Worm (Caenorhabditis elegans): ENCODE results near the gene F09F9.2.

F09F9.2 gene

DNA sequence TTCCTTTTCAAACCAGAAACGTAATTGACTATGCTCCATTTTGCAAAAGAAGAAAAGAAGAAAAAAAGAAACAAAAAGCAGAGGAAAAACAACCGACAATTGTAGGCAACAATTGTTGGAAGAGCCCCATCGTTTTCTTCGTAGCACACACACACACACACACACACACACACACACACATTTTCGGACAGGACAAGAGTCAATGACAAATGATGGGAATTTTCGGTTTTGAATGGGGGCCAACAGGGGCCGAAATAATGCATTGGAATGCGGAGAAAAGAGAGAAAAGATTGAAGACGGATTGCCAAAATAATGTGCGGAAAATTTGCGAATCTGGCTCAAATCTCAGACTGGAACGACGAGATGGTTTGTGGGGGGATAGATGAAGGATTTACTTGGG, 43.5 kb upstream of the F09F9.2 start:
- TF ChIP-seq ceh-20 (GFP tag; IDR thresholded peaks at IDR 0.05) (0 out of 2 replicates have a peak, but pooled peaks have one; percentile 24), zfp-3 (GFP tag; conservative IDR thresholded peaks at IDR 0.05) (no peak), dmd-8 (GFP tag; IDR thresholded peaks at IDR 0.05) (no peak), nhr-77 (tag; optimal IDR thresholded peaks at IDR 0.05) (no peak), mep-1 (tag; optimal IDR thresholded peaks at IDR 0.05) (peak; percentile 17), snpc-1.2 (GFP tag; IDR thresholded peaks at IDR 0.05) (no peak)

- TF ChIP-seq nhr-102 (tag; optimal IDR thresholded peaks at IDR 0.05) (no peak), unc-62 (GFP tag; optimal IDR thresholded peaks at IDR 0.05 in 1 of 2) (peak in 1 of 2 experiments; percentile 20), unc-62 (tag; optimal IDR thresholded peaks at IDR 0.05) (no peak)
Measured at ce11 chrX:4153343-4153742, 42.1 kb upstream of the F09F9.2 start, which contains the start of gene nck-1. Gene nck-1 (minus strand): TSS chrX:4153443.

ce11 chrX:4151206-4151605, 40.0 kb upstream of the F09F9.2 start:
- no peak for TF ChIP-seq lin-13 (GFP tag; optimal IDR thresholded peaks at IDR 0.05)
- TF ChIP-seq madf-9 (GFP tag; conservative IDR thresholded peaks at IDR 0.05): no peak
- TF ChIP-seq mxl-2 (GFP tag; conservative IDR thresholded peaks at IDR 0.05): no peak
- no peak for TF ChIP-seq lin-39 (tag; optimal IDR thresholded peaks at IDR 0.05)
- no peak for TF ChIP-seq snpc-1.2 (GFP tag; IDR thresholded peaks at IDR 0.05)
- TF ChIP-seq mep-1 (tag; optimal IDR thresholded peaks at IDR 0.05): no peak
- no peak for TF ChIP-seq dpl-1 (GFP tag; optimal IDR thresholded peaks at IDR 0.05)
- TF ChIP-seq nhr-28 (tag; optimal IDR thresholded peaks at IDR 0.05): peak; percentile 25
- no peak for TF ChIP-seq zip-2 (tag; optimal IDR thresholded peaks at IDR 0.05)
- TF ChIP-seq nhr-48 (tag; optimal IDR thresholded peaks at IDR 0.05): no peak
- TF ChIP-seq egl-43 (GFP tag; IDR thresholded peaks at IDR 0.05): 0 out of 2 replicates have a peak, but pooled peaks have one; percentile 53
- TF ChIP-seq zip-11 (GFP tag; IDR thresholded peaks at IDR 0.05): no peak
- TF ChIP-seq sdz-12 (GFP tag; optimal IDR thresholded peaks at IDR 0.05): no peak
- 0 out of 2 replicates have a peak, but pooled peaks have one; percentile 14 for TF ChIP-seq set-16 (GFP tag; IDR thresholded peaks at IDR 0.05)
- no peak for TF ChIP-seq zfp-2 (tag; optimal IDR thresholded peaks at IDR 0.05)
- no peak for TF ChIP-seq hmg-1.1 (GFP tag; IDR thresholded peaks at IDR 0.05)
- no peak for TF ChIP-seq lim-7 (GFP tag; IDR thresholded peaks at IDR 0.05)
- no peak for TF ChIP-seq zfp-3 (GFP tag; conservative IDR thresholded peaks at IDR 0.05)
- no peak for TF ChIP-seq unc-130 (GFP tag; optimal IDR thresholded peaks at IDR 0.05)
- TF ChIP-seq ZK546.5 (tag; optimal IDR thresholded peaks at IDR 0.05): no peak
- TF ChIP-seq lin-15B (tag; optimal IDR thresholded peaks at IDR 0.05): no peak
- TF ChIP-seq aly-2 (tag; optimal IDR thresholded peaks at IDR 0.05): no peak
- no peak for TF ChIP-seq ama-1 (optimal IDR thresholded peaks at IDR 0.05)
- TF ChIP-seq mdt-29 (GFP tag; IDR thresholded peaks at IDR 0.05): no peak
- no peak for TF ChIP-seq ceh-62 (tag; optimal IDR thresholded peaks at IDR 0.05)
- peak; percentile 82 for TF ChIP-seq aha-1 (tag)

DNA sequence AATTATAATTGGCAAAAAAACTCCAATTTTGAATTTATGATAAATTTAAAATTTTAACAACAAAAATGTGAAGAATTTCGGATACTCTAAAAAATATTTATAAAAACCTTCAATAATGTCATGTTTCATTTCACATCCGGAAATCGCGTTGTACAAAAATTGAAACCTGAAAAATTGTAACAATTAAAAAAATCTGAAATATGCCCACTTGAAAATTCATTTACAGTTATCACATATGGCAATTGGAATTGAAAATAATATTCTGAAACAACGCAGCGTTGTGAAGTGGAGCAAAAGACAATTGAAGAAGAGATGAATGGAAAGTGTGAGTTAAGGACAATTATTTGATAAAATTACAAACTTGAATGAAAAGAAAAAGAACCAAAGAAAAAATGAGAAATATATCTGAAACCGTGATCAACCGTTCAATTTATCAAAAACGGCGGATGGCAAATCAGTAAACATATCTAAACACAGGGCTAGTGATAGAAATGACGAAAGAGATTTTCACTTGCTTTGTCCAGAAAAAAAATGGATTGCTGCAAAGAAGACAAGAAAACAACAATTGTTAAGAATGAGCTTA, 37.3 kb upstream of the F09F9.2 start:
- TF ChIP-seq lin-29 (GFP tag; IDR thresholded peaks at IDR 0.05): no peak
- TF ChIP-seq pha-4 (GFP tag; IDR thresholded peaks at IDR 0.05): 0 out of 2 replicates have a peak, but pooled peaks have one; percentile 4
- no peak for TF ChIP-seq pha-4 (tag; optimal IDR thresholded peaks at IDR 0.05)
- peak; percentile 6 for TF ChIP-seq gei-8 (GFP tag; optimal IDR thresholded peaks at IDR 0.05)
- TF ChIP-seq dmd-9 (GFP tag; IDR thresholded peaks at IDR 0.05): 0 out of 2 replicates have a peak, but pooled peaks have one; percentile 1
- no peak for TF ChIP-seq jun-1 (tag; optimal IDR thresholded peaks at IDR 0.05)
- TF ChIP-seq lin-39 (tag; optimal IDR thresholded peaks at IDR 0.05): no peak
- no peak for TF ChIP-seq daf-16 (GFP tag; optimal IDR thresholded peaks at IDR 0.05)
- TF ChIP-seq daf-16 (tag; optimal IDR thresholded peaks at IDR 0.05): peak; percentile 22
- no peak for TF ChIP-seq ZK337.2 (GFP tag; IDR thresholded peaks at IDR 0.05)
- peak; percentile 1 for TF ChIP-seq F37D6.2 (tag; optimal IDR thresholded peaks at IDR 0.05)
- TF ChIP-seq F44E2.7 (GFP tag; IDR thresholded peaks at IDR 0.05): 0 out of 2 replicates have a peak, but pooled peaks have one; percentile 53
- TF ChIP-seq ztf-7 (tag; optimal IDR thresholded peaks at IDR 0.05): no peak
- TF ChIP-seq zfp-3 (GFP tag; conservative IDR thresholded peaks at IDR 0.05): peak; percentile 23; the same call in 1 of the 2 replicates
- peak; percentile 34 for TF ChIP-seq nhr-102 (tag; optimal IDR thresholded peaks at IDR 0.05)
- no peak for TF ChIP-seq zip-11 (GFP tag; IDR thresholded peaks at IDR 0.05)
- TF ChIP-seq snpc-4 (tag; optimal IDR thresholded peaks at IDR 0.05): no peak
- TF ChIP-seq zip-2 (tag; optimal IDR thresholded peaks at IDR 0.05): peak; percentile 11
- TF ChIP-seq saeg-2 (GFP tag; IDR thresholded peaks at IDR 0.05): 0 out of 2 replicates have a peak, but pooled peaks have one; percentile 16
- 0 out of 2 replicates have a peak, but pooled peaks have one; percentile 8 for TF ChIP-seq nhr-41 (GFP tag; IDR thresholded peaks at IDR 0.05)
- TF ChIP-seq pqm-1 (tag; optimal IDR thresholded peaks at IDR 0.05): no peak

All from whole organism, L4 larva.